Worm (Caenorhabditis elegans): ENCODE data around the gene pqn-91.

Gene pqn-91

DNA sequence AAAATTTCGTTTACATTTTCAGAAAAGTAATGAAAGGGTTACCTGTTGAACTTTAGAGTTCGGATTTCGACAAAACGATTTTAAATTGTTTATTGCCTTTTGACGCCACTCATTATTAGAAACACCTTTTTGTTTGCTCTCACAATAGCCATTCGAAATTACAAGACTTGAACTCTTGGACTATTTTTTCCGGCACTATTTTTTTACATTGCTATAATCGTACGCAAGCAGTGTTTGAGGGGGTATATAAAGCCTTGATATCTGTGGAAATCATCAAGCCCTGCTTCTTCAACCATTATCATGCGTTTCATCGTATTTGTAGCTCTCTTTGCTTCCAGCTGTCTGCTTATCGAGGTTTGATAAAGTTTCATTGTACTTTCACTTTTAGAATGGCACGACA, at the start of gene pqn-91:
Gene pqn-91 (plus strand): TSS at position 301 of the 400 bp plus-strand sequence.
- TF ChIP-seq elt-1 (tag; optimal IDR thresholded peaks at IDR 0.05; ENCODE audit: borderline replicate concordance, insufficient read depth) (no peak), sem-2 (GFP tag; optimal IDR thresholded peaks at IDR 0.05) (no peak), bed-3 (GFP tag; optimal IDR thresholded peaks at IDR 0.05) (no peak), ceh-43 (GFP tag; optimal IDR thresholded peaks at IDR 0.05) (no peak), mab-5 (tag; optimal IDR thresholded peaks at IDR 0.05) (no peak), flh-1 (GFP tag; optimal IDR thresholded peaks at IDR 0.05) (no peak), unc-39 (tag; optimal IDR thresholded peaks at IDR 0.05) (no peak)

DNA sequence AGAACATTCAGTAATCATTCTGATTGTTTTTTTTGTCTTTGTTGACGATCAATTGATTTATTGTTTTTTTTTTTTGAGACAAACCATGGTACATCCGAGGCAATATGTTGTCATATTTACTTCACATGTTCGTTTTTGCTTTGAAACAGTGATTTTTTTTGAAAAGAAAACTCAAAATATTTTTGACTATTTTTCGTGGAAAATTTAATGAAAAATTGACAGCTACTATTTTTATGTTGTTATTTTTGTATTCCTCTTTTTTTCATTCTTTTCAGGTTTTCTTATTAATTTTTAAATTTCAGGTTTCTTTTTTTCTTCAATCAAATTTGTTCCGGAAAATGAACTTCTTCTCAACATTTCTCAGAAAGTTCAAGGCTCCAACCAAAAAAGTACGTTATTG, 46.1 kb upstream of the pqn-91 start, which contains the start of gene Y73F8A.36:
Gene Y73F8A.36 (plus strand): TSS at position 301 of the 400 bp plus-strand sequence.
- TF ChIP-seq tbx-8 (GFP tag; optimal IDR thresholded peaks at IDR 0.05) (no peak), nhr-28 (tag; optimal IDR thresholded peaks at IDR 0.05) (no peak), mab-5 (tag; optimal IDR thresholded peaks at IDR 0.05) (no peak), ztf-11 (tag; optimal IDR thresholded peaks at IDR 0.05) (no peak), hlh-1 (tag; optimal IDR thresholded peaks at IDR 0.05) (no peak), zip-8 (tag; optimal IDR thresholded peaks at IDR 0.05) (no peak), sem-2 (GFP tag; optimal IDR thresholded peaks at IDR 0.05) (no peak), lsy-2 (tag; optimal IDR thresholded peaks at IDR 0.05) (no peak), nhr-237 (tag; optimal IDR thresholded peaks at IDR 0.05) (no peak), pha-4 (tag; optimal IDR thresholded peaks at IDR 0.05) (no peak), snpc-4 (tag; optimal IDR thresholded peaks at IDR 0.05) (no peak), flh-1 (GFP tag; optimal IDR thresholded peaks at IDR 0.05) (no peak), cnd-1 (tag; optimal IDR thresholded peaks at IDR 0.05) (no peak), blmp-1 (tag; optimal IDR thresholded peaks at IDR 0.05) (no peak), unc-39 (tag; optimal IDR thresholded peaks at IDR 0.05) (no peak), unc-120 (tag; optimal IDR thresholded peaks at IDR 0.05; ENCODE audit: poor library complexity, severe bottlenecking) (no peak), bed-3 (GFP tag; optimal IDR thresholded peaks at IDR 0.05) (no peak)

DNA sequence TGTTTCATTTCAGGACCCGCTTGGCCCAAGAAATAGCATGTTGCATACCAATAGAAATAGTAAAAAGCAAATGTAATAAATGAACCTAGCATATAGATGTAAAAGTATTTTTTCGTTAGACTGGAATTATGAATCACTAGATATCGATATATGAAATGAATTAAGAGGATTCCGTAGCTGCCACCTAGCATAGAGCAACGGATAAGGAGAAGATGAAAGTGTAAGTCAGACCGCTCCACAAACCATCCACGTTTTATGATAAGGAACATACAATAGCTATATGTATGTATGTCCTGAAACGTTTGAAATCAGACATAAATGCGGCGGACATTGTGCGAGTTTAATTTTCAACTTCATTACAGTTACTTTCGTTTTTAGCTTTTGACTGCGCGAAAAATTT, 40.6 kb upstream of the pqn-91 start:
- TF ChIP-seq unc-39 (tag; optimal IDR thresholded peaks at IDR 0.05) (no peak), nhr-28 (tag; optimal IDR thresholded peaks at IDR 0.05) (no peak), lin-32 (GFP tag; optimal IDR thresholded peaks at IDR 0.05) (no peak), M03D4.4 (tag; optimal IDR thresholded peaks at IDR 0.05) (no peak), sptf-1 (tag; optimal IDR thresholded peaks at IDR 0.05) (no peak), blmp-1 (tag; optimal IDR thresholded peaks at IDR 0.05) (no peak), lsy-2 (tag; optimal IDR thresholded peaks at IDR 0.05) (no peak), elt-1 (tag; optimal IDR thresholded peaks at IDR 0.05; ENCODE audit: borderline replicate concordance, insufficient read depth) (no peak), bed-3 (GFP tag; optimal IDR thresholded peaks at IDR 0.05) (no peak), elt-3 (tag; optimal IDR thresholded peaks at IDR 0.05) (no peak), unc-62 (GFP tag; optimal IDR thresholded peaks at IDR 0.05) (no peak), nhr-2 (tag; optimal IDR thresholded peaks at IDR 0.05) (no peak), hlh-1 (tag; optimal IDR thresholded peaks at IDR 0.05) (no peak), nhr-76 (tag; optimal IDR thresholded peaks at IDR 0.05) (no peak), zip-8 (tag; optimal IDR thresholded peaks at IDR 0.05) (no peak), lin-13 (tag; optimal IDR thresholded peaks at IDR 0.05) (no peak), snpc-4 (tag; optimal IDR thresholded peaks at IDR 0.05) (no peak), mls-2 (tag; optimal IDR thresholded peaks at IDR 0.05) (no peak)

DNA sequence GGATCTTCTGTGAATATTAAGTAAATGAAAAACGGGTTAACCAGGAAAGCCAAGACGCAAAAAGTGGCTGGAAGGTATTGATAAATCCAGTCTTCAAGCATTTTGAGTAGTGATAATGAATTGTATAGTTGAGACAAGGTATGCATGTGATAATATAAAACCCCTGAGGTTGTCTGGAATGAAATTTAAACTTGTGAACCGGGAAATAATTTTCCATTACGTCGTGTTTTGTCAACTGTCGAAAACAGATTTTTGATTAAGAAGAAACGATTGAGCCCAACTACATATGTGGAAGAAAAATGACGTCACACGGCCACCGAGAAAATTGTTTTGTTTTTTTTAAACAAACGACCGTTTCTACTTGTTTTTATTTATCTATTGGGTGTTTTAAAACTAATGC, 39.5 kb upstream of the pqn-91 start, which contains the start of gene srj-42:
Gene srj-42 (minus strand): TSS at position 101 of the 400 bp plus-strand sequence.
- no peak for TF ChIP-seq unc-39 (tag; optimal IDR thresholded peaks at IDR 0.05)
- TF ChIP-seq nhr-12 (tag; optimal IDR thresholded peaks at IDR 0.05): no peak
- TF ChIP-seq nhr-2 (tag; optimal IDR thresholded peaks at IDR 0.05): no peak
- TF ChIP-seq ces-1 (GFP tag; optimal IDR thresholded peaks at IDR 0.05): no peak
- no peak for TF ChIP-seq elt-1 (tag; optimal IDR thresholded peaks at IDR 0.05; ENCODE audit: borderline replicate concordance, insufficient read depth)

DNA sequence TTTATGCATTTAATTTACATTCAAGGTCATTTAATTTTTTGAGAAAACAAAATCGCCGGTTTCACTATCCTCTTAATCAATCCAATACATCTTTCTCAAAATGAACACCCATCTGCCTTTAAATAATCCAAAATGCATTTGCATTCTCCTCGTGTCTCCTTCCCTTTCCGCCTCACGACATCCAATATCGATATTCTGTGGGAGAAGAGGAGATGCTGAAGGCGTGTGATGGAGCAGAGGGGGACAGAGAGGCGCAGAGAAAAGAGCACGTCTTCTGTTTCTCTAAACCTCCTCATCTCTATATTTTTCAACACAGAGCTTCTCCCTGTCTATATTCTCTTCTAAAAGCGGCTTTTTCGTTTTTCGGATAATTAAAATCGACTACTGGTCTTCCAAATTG, 32.2 kb upstream of the pqn-91 start, which contains the start of gene Y73F8A.5:
Gene Y73F8A.5 (plus strand): TSS at position 321 of the 400 bp plus-strand sequence.
- TF ChIP-seq mep-1 (tag; optimal IDR thresholded peaks at IDR 0.05): peak; percentile 37
- peak; percentile 88 for TF ChIP-seq ces-1 (GFP tag; optimal IDR thresholded peaks at IDR 0.05)
- TF ChIP-seq ceh-83 (GFP tag; optimal IDR thresholded peaks at IDR 0.05): no peak
